ENCODE assay signal across 1 fruit fly cellular context in the genomic region with DNA sequence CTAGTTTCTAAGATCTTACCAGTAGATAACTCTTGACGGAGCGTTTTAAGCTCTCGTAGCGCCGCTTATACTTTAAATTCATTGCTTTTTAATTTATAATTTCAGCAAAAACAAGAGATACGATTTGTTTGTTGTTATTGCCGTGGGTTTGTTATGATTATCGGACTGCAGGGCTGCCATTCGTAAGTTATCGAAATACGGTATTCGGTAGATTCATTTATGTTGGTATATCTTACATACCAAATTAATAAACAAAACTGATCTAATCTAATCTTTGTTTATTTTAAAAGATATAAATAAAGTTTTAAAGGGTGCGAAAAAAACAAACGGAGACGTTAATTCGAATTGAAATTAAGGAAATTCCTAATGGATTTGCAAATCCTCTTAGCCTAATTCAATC.
TF ChIP-seq lines count a peak whose summit lies in the region.

A gene (minus strand): TSS at position 162 of the 400 bp plus-strand sequence.
A gene (plus strand): TSS at position 271 of the 400 bp plus-strand sequence.

TF ChIP-seq in whole organism, embryonic, 481 proteins besides CTCF, POLR2A, EP300 and RAD21 (continued from another document and continues in another):
- TF ChIP-seq CG14050 (GFP tag; IDR thresholded peaks at IDR 0.05; lab: Robert Waterston, UW) (no peak), Chrac-16 (GFP tag; optimal IDR thresholded peaks at IDR 0.05; lab: Kevin White, UChicago) (no peak), H2.0 (GFP tag; IDR thresholded peaks at IDR 0.05; lab: Robert Waterston, UW) (no peak), Ssrp (tag; optimal IDR thresholded peaks at IDR 0.05; lab: Kevin White, UChicago) (no peak), CG9437 (GFP tag; optimal IDR thresholded peaks at IDR 0.05; lab: Kevin White, UChicago) (no peak), unc-4 (GFP tag; IDR thresholded peaks at IDR 0.05; lab: Robert Waterston, UW; ENCODE audit: partially characterized antibody) (0 out of 2 replicates have a peak, but pooled peaks have one; percentile 22), CG4360 (GFP tag; IDR thresholded peaks at IDR 0.05; lab: Robert Waterston, UW) (peak; percentile 66; the same call in 1 of the 2 replicates), Ptx1 (GFP tag; IDR thresholded peaks at IDR 0.05; lab: Robert Waterston, UW) (no peak), bcd (GFP tag; optimal IDR thresholded peaks at IDR 0.05; lab: Kevin White, UChicago) (no peak), CG4617 (GFP tag; optimal IDR thresholded peaks at IDR 0.05; lab: Kevin White, UChicago; ENCODE audit: borderline replicate concordance) (peak; percentile 4), CG3995 (GFP tag; optimal IDR thresholded peaks at IDR 0.05; lab: Kevin White, UChicago) (no peak), crol (GFP tag; IDR thresholded peaks at IDR 0.05; lab: Robert Waterston, UW) (no peak), CG14710 (tag; optimal IDR thresholded peaks at IDR 0.05; lab: Kevin White, UChicago) (peak; percentile 17), bbx (GFP tag; IDR thresholded peaks at IDR 0.05; lab: Robert Waterston, UW; ENCODE audit: partially characterized antibody) (no peak), ems (GFP tag; optimal IDR thresholded peaks at IDR 0.05; lab: Kevin White, UChicago) (no peak), Hsf (GFP tag; optimal IDR thresholded peaks at IDR 0.05; lab: Kevin White, UChicago) (no peak), CG17361 (GFP tag; IDR thresholded peaks at IDR 0.05; lab: Robert Waterston, UW) (no peak), so (GFP tag; IDR thresholded peaks at IDR 0.05; lab: Robert Waterston, UW) (no peak), CG4854 (GFP tag; optimal IDR thresholded peaks at IDR 0.05; lab: Kevin White, UChicago) (no peak), Ets97D (GFP tag; optimal IDR thresholded peaks at IDR 0.05; lab: Kevin White, UChicago) (peak; percentile 40), CG7372 (GFP tag; IDR thresholded peaks at IDR 0.05; lab: Robert Waterston, UW) (no peak), CG16863 (GFP tag; optimal IDR thresholded peaks at IDR 0.05; lab: Kevin White, UChicago) (no peak), CG14860 (GFP tag; IDR thresholded peaks at IDR 0.05; lab: Robert Waterston, UW; ENCODE audit: partially characterized antibody) (no peak), CG8765 (GFP tag; IDR thresholded peaks at IDR 0.05; lab: Robert Waterston, UW) (no peak), CG12155 (GFP tag; optimal IDR thresholded peaks at IDR 0.05; lab: Kevin White, UChicago) (no peak), CG10147 (GFP tag; optimal IDR thresholded peaks at IDR 0.05; lab: Kevin White, UChicago) (peak; percentile 44), gt (GFP tag; IDR thresholded peaks at IDR 0.05; lab: Robert Waterston, UW) (no peak), CrebB (tag; optimal IDR thresholded peaks at IDR 0.05; lab: Kevin White, UChicago) (no peak), CG3726 (GFP tag; IDR thresholded peaks at IDR 0.05; lab: Robert Waterston, UW) (no peak), CoRest (tag; optimal IDR thresholded peaks at IDR 0.05; lab: Kevin White, UChicago) (no peak), scrt (GFP tag; optimal IDR thresholded peaks at IDR 0.05; lab: Kevin White, UChicago) (no peak), sens-2 (GFP tag; IDR thresholded peaks at IDR 0.05; lab: Robert Waterston, UW) (no peak), CG12659 (GFP tag; optimal IDR thresholded peaks at IDR 0.05; lab: Kevin White, UChicago) (peak; percentile 31), ro (GFP tag; IDR thresholded peaks at IDR 0.05; lab: Robert Waterston, UW) (no peak), jing (GFP tag; optimal IDR thresholded peaks at IDR 0.05; lab: Kevin White, UChicago) (no peak), ERR (GFP tag; optimal IDR thresholded peaks at IDR 0.05; lab: Kevin White, UChicago) (no peak), nau (GFP tag; optimal IDR thresholded peaks at IDR 0.05; lab: Kevin White, UChicago) (no peak), abd-A (tag; optimal IDR thresholded peaks at IDR 0.05; lab: Kevin White, UChicago) (no peak), Sin3A (optimal IDR thresholded peaks at IDR 0.05; lab: Kevin White, UChicago) (no peak), usp (GFP tag; optimal IDR thresholded peaks at IDR 0.05; lab: Kevin White, UChicago) (no peak), CG16815 (GFP tag; optimal IDR thresholded peaks at IDR 0.05; lab: Kevin White, UChicago) (no peak), mirr (GFP tag; optimal IDR thresholded peaks at IDR 0.05; lab: Kevin White, UChicago) (no peak), CG11723 (GFP tag; optimal IDR thresholded peaks at IDR 0.05; lab: Kevin White, UChicago) (no peak), CG2712 (tag; optimal IDR thresholded peaks at IDR 0.05; lab: Kevin White, UChicago) (peak; percentile 5), E2f1 (GFP tag; IDR thresholded peaks at IDR 0.05; lab: Robert Waterston, UW) (no peak), CG4328 (GFP tag; optimal IDR thresholded peaks at IDR 0.05; lab: Kevin White, UChicago) (no peak), twi (tag; optimal IDR thresholded peaks at IDR 0.05; lab: Kevin White, UChicago) (no peak), zf30C (GFP tag; optimal IDR thresholded peaks at IDR 0.05; lab: Kevin White, UChicago) (no peak), CG14441 (GFP tag; IDR thresholded peaks at IDR 0.05; lab: Robert Waterston, UW) (no peak), hth (optimal IDR thresholded peaks at IDR 0.05; lab: Kevin White, UChicago) (no peak), unpg (GFP tag; optimal IDR thresholded peaks at IDR 0.05; lab: Kevin White, UChicago) (no peak), CG13123 (GFP tag; optimal IDR thresholded peaks at IDR 0.05; lab: Kevin White, UChicago) (no peak), az2 (GFP tag; optimal IDR thresholded peaks at IDR 0.05; lab: Kevin White, UChicago) (no peak), CG3065 (GFP tag; optimal IDR thresholded peaks at IDR 0.05; lab: Kevin White, UChicago) (no peak), CG6654 (GFP tag; optimal IDR thresholded peaks at IDR 0.05; lab: Kevin White, UChicago) (no peak), sug (tag; optimal IDR thresholded peaks at IDR 0.05; lab: Kevin White, UChicago) (peak; percentile 14), CG30020 (tag; optimal IDR thresholded peaks at IDR 0.05; lab: Kevin White, UChicago) (peak; percentile 76), CG11504 (tag; optimal IDR thresholded peaks at IDR 0.05; lab: Kevin White, UChicago) (no peak), Oli (tag; optimal IDR thresholded peaks at IDR 0.05; lab: Kevin White, UChicago) (no peak), lola (GFP tag; optimal IDR thresholded peaks at IDR 0.05; lab: Kevin White, UChicago) (no peak), CG13894 (tag; optimal IDR thresholded peaks at IDR 0.05; lab: Kevin White, UChicago) (no peak), rib (GFP tag; IDR thresholded peaks at IDR 0.05; lab: Robert Waterston, UW) (no peak), pfk (GFP tag; optimal IDR thresholded peaks at IDR 0.05; lab: Kevin White, UChicago) (peak; percentile 44), CG6765 (GFP tag; optimal IDR thresholded peaks at IDR 0.05; lab: Kevin White, UChicago) (no peak), cas (GFP tag; IDR thresholded peaks at IDR 0.05; lab: Robert Waterston, UW) (no peak), CG31388 (GFP tag; optimal IDR thresholded peaks at IDR 0.05; lab: Kevin White, UChicago) (no peak), eve (GFP tag; optimal IDR thresholded peaks at IDR 0.05; lab: Kevin White, UChicago) (no peak), D19B (GFP tag; optimal IDR thresholded peaks at IDR 0.05; lab: Kevin White, UChicago) (no peak), lov (optimal IDR thresholded peaks at IDR 0.05; lab: Kevin White, UChicago) (no peak), lov (GFP tag; IDR thresholded peaks at IDR 0.05; lab: Robert Waterston, UW) (no peak), CG7963 (GFP tag; IDR thresholded peaks at IDR 0.05; lab: Robert Waterston, UW; ENCODE audit: partially characterized antibody) (no peak), repo (GFP tag; optimal IDR thresholded peaks at IDR 0.05; lab: Kevin White, UChicago) (no peak), CG11456 (GFP tag; IDR thresholded peaks at IDR 0.05; lab: Robert Waterston, UW) (no peak), pnt (GFP tag; optimal IDR thresholded peaks at IDR 0.05; lab: Kevin White, UChicago) (no peak), fu2 (GFP tag; optimal IDR thresholded peaks at IDR 0.05; lab: Kevin White, UChicago) (no peak), Taf1 (GFP tag; IDR thresholded peaks at IDR 0.05; lab: Robert Waterston, UW) (no peak), Scr (GFP tag; IDR thresholded peaks at IDR 0.05; lab: Robert Waterston, UW; ENCODE audit: partially characterized antibody) (peak; percentile 37), fd96Cb (tag; optimal IDR thresholded peaks at IDR 0.05; lab: Kevin White, UChicago) (no peak), Hmr (GFP tag; optimal IDR thresholded peaks at IDR 0.05; lab: Kevin White, UChicago) (no peak), Eip74EF (GFP tag; optimal IDR thresholded peaks at IDR 0.05; lab: Kevin White, UChicago) (peak in 1 of 2 experiments; percentile 10), Xbp1 (GFP tag; optimal IDR thresholded peaks at IDR 0.05; lab: Kevin White, UChicago) (no peak), CG14965 (GFP tag; optimal IDR thresholded peaks at IDR 0.05; lab: Kevin White, UChicago; ENCODE audit: borderline replicate concordance) (no peak), Fer2 (tag; optimal IDR thresholded peaks at IDR 0.05; lab: Kevin White, UChicago) (no peak), tap (tag; optimal IDR thresholded peaks at IDR 0.05; lab: Kevin White, UChicago) (no peak), CG8359 (GFP tag; optimal IDR thresholded peaks at IDR 0.05; lab: Kevin White, UChicago; ENCODE audit: borderline replicate concordance) (no peak), Dp (GFP tag; optimal IDR thresholded peaks at IDR 0.05; lab: Kevin White, UChicago) (peak; percentile 18), CG9727 (GFP tag; optimal IDR thresholded peaks at IDR 0.05; lab: Kevin White, UChicago) (no peak), Max (GFP tag; optimal IDR thresholded peaks at IDR 0.05; lab: Kevin White, UChicago) (no peak), CG15514 (GFP tag; optimal IDR thresholded peaks at IDR 0.05; lab: Kevin White, UChicago) (no peak), CG33557 (GFP tag; optimal IDR thresholded peaks at IDR 0.05; lab: Kevin White, UChicago) (no peak), CG5245 (GFP tag; optimal IDR thresholded peaks at IDR 0.05; lab: Kevin White, UChicago) (no peak), Rfx (GFP tag; IDR thresholded peaks at IDR 0.05; lab: Robert Waterston, UW) (no peak), CG4424 (GFP tag; optimal IDR thresholded peaks at IDR 0.05; lab: Kevin White, UChicago) (no peak), CG18011 (GFP tag; optimal IDR thresholded peaks at IDR 0.05; lab: Kevin White, UChicago) (no peak), CG1233 (GFP tag; optimal IDR thresholded peaks at IDR 0.05; lab: Kevin White, UChicago) (no peak), amos (GFP tag; IDR thresholded peaks at IDR 0.05; lab: Robert Waterston, UW; ENCODE audit: partially characterized antibody) (peak; percentile 7; the same call in 1 of the 2 replicates), wor (GFP tag; IDR thresholded peaks at IDR 0.05; lab: Robert Waterston, UW) (no peak), nerfin-2 (GFP tag; IDR thresholded peaks at IDR 0.05; lab: Robert Waterston, UW; ENCODE audit: partially characterized antibody) (no peak), sr (GFP tag; IDR thresholded peaks at IDR 0.05; lab: Robert Waterston, UW) (no peak), Dek (tag; optimal IDR thresholded peaks at IDR 0.05; lab: Kevin White, UChicago) (no peak), CG8388 (GFP tag; optimal IDR thresholded peaks at IDR 0.05; lab: Kevin White, UChicago) (no peak), CG2199 (GFP tag; IDR thresholded peaks at IDR 0.05; lab: Robert Waterston, UW) (no peak), CG2889 (GFP tag; IDR thresholded peaks at IDR 0.05; lab: Robert Waterston, UW) (no peak), CG43689 (GFP tag; IDR thresholded peaks at IDR 0.05; lab: Robert Waterston, UW) (no peak), HmgZ (tag; optimal IDR thresholded peaks at IDR 0.05; lab: Kevin White, UChicago) (no peak), CG7745 (tag; optimal IDR thresholded peaks at IDR 0.05; lab: Kevin White, UChicago) (no peak), Dref (GFP tag; IDR thresholded peaks at IDR 0.05; lab: Robert Waterston, UW) (peak; percentile 66), NC2α (GFP tag; optimal IDR thresholded peaks at IDR 0.05; lab: Kevin White, UChicago) (no peak), CG4820 (GFP tag; optimal IDR thresholded peaks at IDR 0.05; lab: Kevin White, UChicago) (no peak), Camta (GFP tag; optimal IDR thresholded peaks at IDR 0.05; lab: Kevin White, UChicago) (no peak), ftz-f1 (GFP tag; optimal IDR thresholded peaks at IDR 0.05; lab: Kevin White, UChicago) (no peak), CG7987 (GFP tag; optimal IDR thresholded peaks at IDR 0.05; lab: Kevin White, UChicago) (no peak), CG13424 (tag; optimal IDR thresholded peaks at IDR 0.05; lab: Kevin White, UChicago) (no peak), stwl (tag; optimal IDR thresholded peaks at IDR 0.05; lab: Kevin White, UChicago) (peak; percentile 62), pum (GFP tag; optimal IDR thresholded peaks at IDR 0.05; lab: Kevin White, UChicago) (no peak), CG8944 (GFP tag; optimal IDR thresholded peaks at IDR 0.05; lab: Kevin White, UChicago) (no peak), CG9876 (GFP tag; optimal IDR thresholded peaks at IDR 0.05; lab: Kevin White, UChicago) (no peak), Bteb2 (GFP tag; optimal IDR thresholded peaks at IDR 0.05; lab: Kevin White, UChicago) (no peak), CG10462 (GFP tag; optimal IDR thresholded peaks at IDR 0.05; lab: Kevin White, UChicago) (no peak), dati (GFP tag; IDR thresholded peaks at IDR 0.05; lab: Robert Waterston, UW) (no peak), lbe (GFP tag; optimal IDR thresholded peaks at IDR 0.05; lab: Kevin White, UChicago) (peak; percentile 49), CG3281 (GFP tag; optimal IDR thresholded peaks at IDR 0.05; lab: Kevin White, UChicago) (no peak), Side (GFP tag; optimal IDR thresholded peaks at IDR 0.05; lab: Kevin White, UChicago) (no peak), Dbx (GFP tag; IDR thresholded peaks at IDR 0.05; lab: Robert Waterston, UW) (no peak), CG4282 (GFP tag; optimal IDR thresholded peaks at IDR 0.05; lab: Kevin White, UChicago) (no peak), chm (GFP tag; IDR thresholded peaks at IDR 0.05; lab: Robert Waterston, UW) (no peak), chif (GFP tag; optimal IDR thresholded peaks at IDR 0.05; lab: Kevin White, UChicago) (no peak), CG6854 (GFP tag; optimal IDR thresholded peaks at IDR 0.05; lab: Kevin White, UChicago) (no peak), CG12744 (GFP tag; optimal IDR thresholded peaks at IDR 0.05; lab: Kevin White, UChicago) (no peak), tup (GFP tag; optimal IDR thresholded peaks at IDR 0.05; lab: Kevin White, UChicago) (no peak), ap (GFP tag; IDR thresholded peaks at IDR 0.05; lab: Robert Waterston, UW) (no peak), Optix (GFP tag; IDR thresholded peaks at IDR 0.05; lab: Robert Waterston, UW) (no peak), slp2 (GFP tag; optimal IDR thresholded peaks at IDR 0.05; lab: Kevin White, UChicago) (no peak)
